ENCODE assay signal across 5 fruit fly cellular contexts in genomic region chrX:13302615-13303526, dm6.
TF ChIP-seq lines count a peak whose summit lies in the region.

No protein-coding gene starts in this region.

- TF ChIP-seq CTCF in whole organism, embryonic (GFP tag; optimal IDR thresholded peaks at IDR 0.05; lab: Kevin White, UChicago), result no peak

TF ChIP-seq in whole organism, adult, 20 proteins besides CTCF, POLR2A, EP300 and RAD21:
- TF ChIP-seq kay (GFP tag; lab: Kevin White, UChicago; ENCODE audit: borderline replicate concordance) (peak; percentile 60), CG7101 (tag; optimal IDR thresholded peaks at IDR 0.05; lab: Kevin White, UChicago) (no peak), CG12768 (GFP tag; optimal IDR thresholded peaks at IDR 0.05; lab: Kevin White, UChicago) (peak; percentile 66), ovo (GFP tag; optimal IDR thresholded peaks at IDR 0.05; lab: Kevin White, UChicago) (peak; percentile 78), tj (GFP tag; optimal IDR thresholded peaks at IDR 0.05; lab: Kevin White, UChicago) (peak; percentile 79), CG5204 (GFP tag; optimal IDR thresholded peaks at IDR 0.05; lab: Kevin White, UChicago) (no peak), CG7045 (GFP tag; optimal IDR thresholded peaks at IDR 0.05; lab: Kevin White, UChicago) (peak; percentile 25), CG33017 (tag; optimal IDR thresholded peaks at IDR 0.05; lab: Kevin White, UChicago) (no peak), CG11617 (GFP tag; optimal IDR thresholded peaks at IDR 0.05; lab: Kevin White, UChicago) (peak; percentile 52), cic (GFP tag; optimal IDR thresholded peaks at IDR 0.05; lab: Kevin White, UChicago) (peak; percentile 68)

TF ChIP-seq in whole organism, embryonic, 481 proteins besides CTCF, POLR2A, EP300 and RAD21 (continues in another document):
- TF ChIP-seq crol (GFP tag; IDR thresholded peaks at IDR 0.05; lab: Robert Waterston, UW) (peak; percentile 99), mirr (GFP tag; optimal IDR thresholded peaks at IDR 0.05; lab: Kevin White, UChicago) (peak; percentile 54), Awh (GFP tag; IDR thresholded peaks at IDR 0.05; lab: Robert Waterston, UW) (peak; percentile 69), CG12769 (tag; optimal IDR thresholded peaks at IDR 0.05; lab: Kevin White, UChicago) (peak; percentile 11), bsh (GFP tag; optimal IDR thresholded peaks at IDR 0.05; lab: Kevin White, UChicago) (peak in 1 of 2 experiments; percentile 40), Med (GFP tag; lab: Kevin White, UChicago) (peak; percentile 79), slbo (GFP tag; IDR thresholded peaks at IDR 0.05; lab: Robert Waterston, UW) (peak; percentile 36; the same call in 1 of the 2 replicates), CG9437 (GFP tag; optimal IDR thresholded peaks at IDR 0.05; lab: Kevin White, UChicago) (no peak), cg (GFP tag; optimal IDR thresholded peaks at IDR 0.05; lab: Kevin White, UChicago) (peak; percentile 26), CG1832 (GFP tag; optimal IDR thresholded peaks at IDR 0.05; lab: Kevin White, UChicago) (peak; percentile 35), lab (GFP tag; optimal IDR thresholded peaks at IDR 0.05; lab: Kevin White, UChicago) (peak; percentile 38), CG8290 (GFP tag; optimal IDR thresholded peaks at IDR 0.05; lab: Kevin White, UChicago) (no peak), CG8290 (tag; optimal IDR thresholded peaks at IDR 0.05; lab: Kevin White, UChicago) (peak in 1 of 2 experiments; percentile 31), ttk (GFP tag; IDR thresholded peaks at IDR 0.05; lab: Robert Waterston, UW) (peak; percentile 70), CG34376 (GFP tag; optimal IDR thresholded peaks at IDR 0.05; lab: Kevin White, UChicago) (peak; percentile 34), Vsx1 (GFP tag; optimal IDR thresholded peaks at IDR 0.05; lab: Kevin White, UChicago) (no peak), sug (tag; optimal IDR thresholded peaks at IDR 0.05; lab: Kevin White, UChicago) (peak; percentile 84), cwo (GFP tag; optimal IDR thresholded peaks at IDR 0.05; lab: Kevin White, UChicago) (peak; percentile 89), Adf1 (GFP tag; IDR thresholded peaks at IDR 0.05; lab: Robert Waterston, UW) (peak; percentile 73), grn (GFP tag; optimal IDR thresholded peaks at IDR 0.05; lab: Kevin White, UChicago) (peak; percentile 17)

TF ChIP-seq in whole organism, prepupa, 60 proteins besides CTCF, POLR2A, EP300 and RAD21 (continues in another document):
- peak; percentile 19 for TF ChIP-seq achi (GFP tag; optimal IDR thresholded peaks at IDR 0.05; lab: Kevin White, UChicago)
- no peak for TF ChIP-seq Sox14 (GFP tag; optimal IDR thresholded peaks at IDR 0.05; lab: Kevin White, UChicago)
- peak; percentile 27 for TF ChIP-seq Ets96B (tag; optimal IDR thresholded peaks at IDR 0.05; lab: Kevin White, UChicago)
- no peak for TF ChIP-seq Met (GFP tag; optimal IDR thresholded peaks at IDR 0.05; lab: Kevin White, UChicago)
- TF ChIP-seq CG31627 (GFP tag; optimal IDR thresholded peaks at IDR 0.05; lab: Kevin White, UChicago), result no peak
- TF ChIP-seq vri (GFP tag; optimal IDR thresholded peaks at IDR 0.05; lab: Kevin White, UChicago), result peak; percentile 80
- TF ChIP-seq CG6276 (GFP tag; optimal IDR thresholded peaks at IDR 0.05; lab: Kevin White, UChicago), result peak; percentile 69
- TF ChIP-seq dsx (GFP tag; optimal IDR thresholded peaks at IDR 0.05; lab: Kevin White, UChicago; ENCODE audit: poor library complexity, severe bottlenecking), result no peak
- peak; percentile 33 for TF ChIP-seq spab (GFP tag; optimal IDR thresholded peaks at IDR 0.05; lab: Kevin White, UChicago)
- TF ChIP-seq Ets21C (GFP tag; optimal IDR thresholded peaks at IDR 0.05; lab: Kevin White, UChicago), result no peak
- no peak for TF ChIP-seq Sox102F (GFP tag; optimal IDR thresholded peaks at IDR 0.05; lab: Kevin White, UChicago)
- peak; percentile 21 for TF ChIP-seq Lpt (GFP tag; optimal IDR thresholded peaks at IDR 0.05; lab: Kevin White, UChicago)
- peak; percentile 66 for TF ChIP-seq CG6808 (GFP tag; optimal IDR thresholded peaks at IDR 0.05; lab: Kevin White, UChicago)
- TF ChIP-seq CG1621 (tag; optimal IDR thresholded peaks at IDR 0.05; lab: Kevin White, UChicago), result peak; percentile 44
- TF ChIP-seq svp (GFP tag; lab: Kevin White, UChicago), result peak; percentile 93
- TF ChIP-seq acj6 (GFP tag; optimal IDR thresholded peaks at IDR 0.05; lab: Kevin White, UChicago), result peak; percentile 6
- peak; percentile 22 for TF ChIP-seq CG6792 (GFP tag; optimal IDR thresholded peaks at IDR 0.05; lab: Kevin White, UChicago)
- TF ChIP-seq fd85E (GFP tag; optimal IDR thresholded peaks at IDR 0.05; lab: Kevin White, UChicago), result no peak
- TF ChIP-seq Eip78C (GFP tag; lab: Kevin White, UChicago), result peak; percentile 64
- peak; percentile 39 for TF ChIP-seq fkh (GFP tag; optimal IDR thresholded peaks at IDR 0.05; lab: Kevin White, UChicago)
- TF ChIP-seq CG32006 (GFP tag; optimal IDR thresholded peaks at IDR 0.05; lab: Kevin White, UChicago), result peak; percentile 24
- TF ChIP-seq Blimp-1 (GFP tag; optimal IDR thresholded peaks at IDR 0.05; lab: Kevin White, UChicago), result peak; percentile 4

TF ChIP-seq in whole organism, pupa, 21 proteins besides CTCF, POLR2A, EP300 and RAD21:
- TF ChIP-seq Pif1B (GFP tag; optimal IDR thresholded peaks at IDR 0.05; lab: Kevin White, UChicago) (no peak), CG8301 (tag; optimal IDR thresholded peaks at IDR 0.05; lab: Kevin White, UChicago) (peak; percentile 0), CG9948 (tag; optimal IDR thresholded peaks at IDR 0.05; lab: Kevin White, UChicago) (peak; percentile 18), Pif1A (GFP tag; optimal IDR thresholded peaks at IDR 0.05; lab: Kevin White, UChicago) (no peak), CG12605 (GFP tag; IDR thresholded peaks at IDR 0.05; lab: Robert Waterston, UW) (peak; percentile 71), CG15710 (tag; optimal IDR thresholded peaks at IDR 0.05; lab: Kevin White, UChicago) (peak; percentile 58), CG14655 (GFP tag; optimal IDR thresholded peaks at IDR 0.05; lab: Kevin White, UChicago) (peak; percentile 0), CG34367 (tag; optimal IDR thresholded peaks at IDR 0.05; lab: Kevin White, UChicago) (no peak), Ets98B (GFP tag; IDR thresholded peaks at IDR 0.05; lab: Robert Waterston, UW) (peak; percentile 32; the same call in 1 of the 2 replicates), CG10348 (GFP tag; IDR thresholded peaks at IDR 0.05; lab: Robert Waterston, UW) (no peak), CG4496 (GFP tag; IDR thresholded peaks at IDR 0.05; lab: Robert Waterston, UW) (peak; percentile 80), rn (GFP tag; IDR thresholded peaks at IDR 0.05; lab: Robert Waterston, UW) (peak; percentile 10; the same call in 1 of the 2 replicates), gl (tag; optimal IDR thresholded peaks at IDR 0.05; lab: Kevin White, UChicago) (peak; percentile 82), fd96Ca (GFP tag; IDR thresholded peaks at IDR 0.05; lab: Robert Waterston, UW) (peak; percentile 75), EcR (GFP tag; optimal IDR thresholded peaks at IDR 0.05; lab: Kevin White, UChicago) (peak; percentile 80), CG8159 (tag; optimal IDR thresholded peaks at IDR 0.05; lab: Kevin White, UChicago) (peak; percentile 36), CG13204 (GFP tag; optimal IDR thresholded peaks at IDR 0.05; lab: Kevin White, UChicago) (peak; percentile 96), CG32121 (GFP tag; IDR thresholded peaks at IDR 0.05; lab: Robert Waterston, UW) (peak; percentile 68), CG17806 (tag; optimal IDR thresholded peaks at IDR 0.05; lab: Kevin White, UChicago) (peak; percentile 17), D1 (tag; optimal IDR thresholded peaks at IDR 0.05; lab: Kevin White, UChicago) (no peak), Snoo (tag; optimal IDR thresholded peaks at IDR 0.05; lab: Kevin White, UChicago) (peak; percentile 53)

TF ChIP-seq in whole organism, wandering third instar larva, 38 proteins besides CTCF, POLR2A, EP300 and RAD21:
- TF ChIP-seq brk (GFP tag; optimal IDR thresholded peaks at IDR 0.05; lab: Kevin White, UChicago) (no peak), pan (optimal IDR thresholded peaks at IDR 0.05; lab: Kevin White, UChicago) (no peak), br (GFP tag; optimal IDR thresholded peaks at IDR 0.05; lab: Kevin White, UChicago) (no peak), Abd-B (GFP tag; optimal IDR thresholded peaks at IDR 0.05; lab: Kevin White, UChicago) (no peak), Rel (GFP tag; optimal IDR thresholded peaks at IDR 0.05; lab: Kevin White, UChicago) (no peak), Rel (tag; optimal IDR thresholded peaks at IDR 0.05; lab: Kevin White, UChicago) (peak; percentile 74), woc (GFP tag; optimal IDR thresholded peaks at IDR 0.05; lab: Kevin White, UChicago) (no peak), Hr78 (GFP tag; optimal IDR thresholded peaks at IDR 0.05; lab: Kevin White, UChicago) (no peak), psq (GFP tag; optimal IDR thresholded peaks at IDR 0.05; lab: Kevin White, UChicago) (peak; percentile 13), Jra (GFP tag; optimal IDR thresholded peaks at IDR 0.05; lab: Kevin White, UChicago) (peak; percentile 27), lola (GFP tag; optimal IDR thresholded peaks at IDR 0.05; lab: Kevin White, UChicago) (no peak), Sp1 (GFP tag; optimal IDR thresholded peaks at IDR 0.05; lab: Kevin White, UChicago) (peak; percentile 73), Myc (optimal IDR thresholded peaks at IDR 0.05; lab: Kevin White, UChicago) (no peak), h (GFP tag; optimal IDR thresholded peaks at IDR 0.05; lab: Kevin White, UChicago) (peak; percentile 11), HLH106 (tag; optimal IDR thresholded peaks at IDR 0.05; lab: Kevin White, UChicago) (no peak), Mio (GFP tag; optimal IDR thresholded peaks at IDR 0.05; lab: Kevin White, UChicago) (no peak)
